Fruit fly (Drosophila melanogaster) whole organism, embryonic: ENCODE measurements around the gene CG18130.

Experiments used
- Asciz ChIP-seq: fragments of 200-800 bp; sonication (Bioruptor generic); optimal IDR thresholded peaks from 2 replicates; lab custom pipeline; 2017; ENCODE audit warnings: missing biosample characterization, mild to moderate bottlenecking, missing genetic modification characterization, missing genetic modification reagents
- B-H2 ChIP-seq: fragments of 200-800 bp; sonication (Bioruptor generic); optimal IDR thresholded peaks from 2 replicates; lab custom pipeline; 2018; ENCODE audit warnings: missing biosample characterization, mild to moderate bottlenecking, missing genetic modification characterization
- CG12155 ChIP-seq: fragments of 200-800 bp; sonication (Bioruptor generic); optimal IDR thresholded peaks from 3 replicates; lab custom pipeline; 2016; ENCODE audit warnings: missing biosample characterization, missing genetic modification characterization
- CG12769 ChIP-seq: fragments of 200-800 bp; sonication (Bioruptor generic); optimal IDR thresholded peaks from 2 replicates; lab custom pipeline; 2019; ENCODE audit warnings: missing biosample characterization, mild to moderate bottlenecking, missing genetic modification characterization, moderate library complexity
- CG13296 ChIP-seq: fragments of 200-800 bp; sonication (Bioruptor generic); optimal IDR thresholded peaks from 3 replicates; lab custom pipeline; 2018; ENCODE audit warnings: missing biosample characterization, mild to moderate bottlenecking, missing genetic modification characterization
- CG13894 ChIP-seq: fragments of 200-800 bp; sonication (Bioruptor generic); optimal IDR thresholded peaks from 3 replicates; lab custom pipeline; 2018; ENCODE audit warnings: missing biosample characterization, mild to moderate bottlenecking, missing genetic modification characterization, moderate library complexity
- CG15011 ChIP-seq: fragments of 200-800 bp; sonication (Bioruptor generic); optimal IDR thresholded peaks from 3 replicates; lab custom pipeline; 2018; ENCODE audit warnings: missing biosample characterization, mild to moderate bottlenecking, missing genetic modification characterization
- CG2202 ChIP-seq: fragments of 200-800 bp; sonication (Bioruptor generic); optimal IDR thresholded peaks from 2 replicates; lab custom pipeline; 2018; ENCODE audit warnings: missing biosample characterization, mild to moderate bottlenecking, missing genetic modification characterization
- CG30020 ChIP-seq: fragments of 200-800 bp; optimal IDR thresholded peaks from 2 replicates; lab custom pipeline; 2019; ENCODE audit warnings: missing biosample characterization, mild to moderate bottlenecking, missing genetic modification characterization, moderate library complexity
- CG30431 ChIP-seq: fragments of 200-800 bp; sonication (Bioruptor generic); optimal IDR thresholded peaks from 2 replicates; lab custom pipeline; 2017; ENCODE audit warnings: missing biosample characterization, missing genetic modification characterization
- CG31388 ChIP-seq: fragments of 200-800 bp; sonication (Bioruptor generic); optimal IDR thresholded peaks from 2 replicates; lab custom pipeline; 2016; ENCODE audit warnings: missing biosample characterization, missing genetic modification characterization
- CG3847 ChIP-seq: fragments of 200-800 bp; sonication (Bioruptor generic); IDR thresholded peaks from 2 replicates; pipeline ENCODE4 v1.3.6; 2022; ENCODE audit warnings: missing biosample characterization, missing genetic modification characterization
- CG4328 ChIP-seq: fragments of 200-800 bp; sonication (Bioruptor generic); optimal IDR thresholded peaks from 3 replicates; lab custom pipeline; 2017; ENCODE audit warnings: missing biosample characterization, missing genetic modification reagents, missing genetic modification characterization
- CG4360 ChIP-seq: fragments of 200-800 bp; sonication (Bioruptor generic); IDR thresholded peaks from 2 replicates; pipeline ENCODE4 v1.3.6; 2022; ENCODE audit warnings: missing biosample characterization, missing genetic modification characterization
- CG4617 ChIP-seq: fragments of 200-800 bp; sonication (Bioruptor generic); optimal IDR thresholded peaks from 3 replicates; lab custom pipeline; 2016; ENCODE audit warnings: missing biosample characterization, missing genetic modification characterization, borderline replicate concordance
- CG6175 ChIP-seq: fragments of 200-800 bp; sonication (Bioruptor generic); IDR thresholded peaks from 3 replicates; pipeline ENCODE4 v1.3.6; 2022; ENCODE audit warnings: missing biosample characterization, missing genetic modification characterization
- CG7372 ChIP-seq: fragments of 200-800 bp; sonication (Bioruptor generic); IDR thresholded peaks from 2 replicates; pipeline ENCODE4 v1.3.6; 2022; ENCODE audit warnings: missing biosample characterization, missing genetic modification characterization
- CG7963 ChIP-seq: fragments of 200-800 bp; sonication (Bioruptor generic); IDR thresholded peaks from 3 replicates; pipeline ENCODE4 v1.3.6; 2022; ENCODE audit warnings: missing biosample characterization, missing genetic modification characterization; ENCODE audit not compliant: partially characterized antibody
- CG7987 ChIP-seq: fragments of 200-800 bp; sonication (Bioruptor generic); optimal IDR thresholded peaks from 2 replicates; lab custom pipeline; 2018; ENCODE audit warnings: missing biosample characterization, mild to moderate bottlenecking, missing genetic modification characterization, moderate library complexity
- CG8359 ChIP-seq: fragments of 200-800 bp; sonication (Bioruptor generic); optimal IDR thresholded peaks from 2 replicates; lab custom pipeline; 2017; ENCODE audit warnings: missing biosample characterization, mild to moderate bottlenecking, missing genetic modification characterization, borderline replicate concordance
- CG8765 ChIP-seq: fragments of 200-800 bp; sonication (Bioruptor generic); IDR thresholded peaks from 2 replicates; pipeline ENCODE4 v1.3.6; 2022; ENCODE audit warnings: missing biosample characterization, missing genetic modification characterization
- CG9797 ChIP-seq: fragments of 200-800 bp; sonication (Bioruptor generic); optimal IDR thresholded peaks from 3 replicates; lab custom pipeline; 2018; ENCODE audit warnings: missing biosample characterization, mild to moderate bottlenecking, missing genetic modification characterization
- Ets65A ChIP-seq: fragments of 200-800 bp; sonication (Bioruptor generic); peaks from one replicate; lab custom pipeline; 2016; ENCODE audit warnings: missing biosample characterization, missing genetic modification characterization
- Fer2 ChIP-seq: fragments of 200-800 bp; sonication (Bioruptor generic); optimal IDR thresholded peaks from 2 replicates; lab custom pipeline; 2018; ENCODE audit warnings: missing biosample characterization, mild to moderate bottlenecking, missing genetic modification characterization, moderate library complexity
- GATAe ChIP-seq: fragments of 200-800 bp; sonication (Bioruptor generic); conservative IDR thresholded peaks from 2 replicates; pipeline ENCODE4 v1.3.6; 2022; ENCODE audit warnings: missing biosample characterization, missing genetic modification characterization
- H2.0 ChIP-seq: fragments of 200-800 bp; sonication (Bioruptor generic); IDR thresholded peaks from 2 replicates; pipeline ENCODE4 v1.3.6; 2022; ENCODE audit warnings: missing biosample characterization, missing genetic modification characterization
- Med ChIP-seq: fragments of 200-800 bp; sonication (Bioruptor generic); peaks from one replicate; lab custom pipeline; 2016; ENCODE audit warnings: missing biosample characterization, missing genetic modification characterization, mild to moderate bottlenecking, inconsistent platforms, moderate library complexity
- NFAT ChIP-seq: fragments of 200-800 bp; sonication (Bioruptor generic); IDR thresholded peaks from 2 replicates; pipeline ENCODE4 v1.3.6; 2022; ENCODE audit warnings: missing biosample characterization, missing genetic modification characterization
- Optix ChIP-seq: fragments of 200-800 bp; sonication (Bioruptor generic); IDR thresholded peaks from 3 replicates; pipeline ENCODE4 v1.3.6; 2022; ENCODE audit warnings: missing biosample characterization, missing genetic modification characterization
- Side ChIP-seq: fragments of 200-800 bp; sonication (Bioruptor generic); optimal IDR thresholded peaks from 2 replicates; lab custom pipeline; 2016; ENCODE audit warnings: missing biosample characterization, missing genetic modification characterization
- Sry-δ ChIP-seq: fragments of 200-800 bp; sonication (Bioruptor generic); optimal IDR thresholded peaks from 2 replicates; lab custom pipeline; 2016; ENCODE audit warnings: missing biosample characterization, missing genetic modification characterization
- Stat92E ChIP-seq, 3 experiments: fragments of >200 bp in 2 of 3; fragments of 200-800 bp in 1 of 3; sonication (Bioruptor generic) in 1 of 3; optimal IDR thresholded peaks; 2 replicates each; lab custom pipeline; 2017 to 2019; ENCODE audit warnings: missing biosample characterization in 3 of 3, missing genetic modification characterization in 3 of 3, mild to moderate bottlenecking in 1 of 3, moderate library complexity in 1 of 3
- cato ChIP-seq: fragments of 200-800 bp; sonication (Bioruptor generic); optimal IDR thresholded peaks from 2 replicates; lab custom pipeline; 2016; ENCODE audit warnings: missing biosample characterization, missing genetic modification characterization, borderline replicate concordance
- crol ChIP-seq: fragments of 200-800 bp; sonication (Bioruptor generic); IDR thresholded peaks from 2 replicates; pipeline ENCODE4 v1.3.6; 2022; ENCODE audit warnings: missing biosample characterization, missing genetic modification characterization
- dan ChIP-seq: fragments of 200-800 bp; sonication (Bioruptor generic); IDR thresholded peaks from 2 replicates; pipeline ENCODE4 v1.3.6; 2022; ENCODE audit warnings: missing biosample characterization, missing genetic modification characterization
- dimm ChIP-seq: fragments of 200-800 bp; sonication (Bioruptor generic); IDR thresholded peaks from 2 replicates; pipeline ENCODE4 v1.3.6; 2022; ENCODE audit warnings: missing biosample characterization, missing genetic modification characterization
- esg ChIP-seq: fragments of 200-800 bp; sonication (Bioruptor generic); conservative IDR thresholded peaks from 2 replicates; pipeline ENCODE4 v1.3.6; 2022; ENCODE audit warnings: missing biosample characterization, missing genetic modification characterization
- gcm ChIP-seq: fragments of 200-800 bp; sonication (Bioruptor generic); optimal IDR thresholded peaks from 2 replicates; lab custom pipeline; 2019; ENCODE audit warnings: missing biosample characterization, mild to moderate bottlenecking, missing genetic modification characterization, moderate library complexity
- hbn ChIP-seq: fragments of 200-800 bp; sonication (Bioruptor generic); IDR thresholded peaks from 2 replicates; pipeline ENCODE4 v1.3.6; 2022; ENCODE audit warnings: missing biosample characterization, missing genetic modification characterization; ENCODE audit not compliant: partially characterized antibody
- her ChIP-seq: fragments of 200-800 bp; sonication (Bioruptor generic); optimal IDR thresholded peaks from 2 replicates; lab custom pipeline; 2016; ENCODE audit warnings: missing biosample characterization, missing genetic modification characterization
- lab ChIP-seq: fragments of 200-800 bp; sonication (Bioruptor generic); optimal IDR thresholded peaks from 3 replicates; lab custom pipeline; 2017; ENCODE audit warnings: missing biosample characterization, missing genetic modification characterization, mild to moderate bottlenecking, moderate library complexity, missing genetic modification reagents
- lov ChIP-seq, 2 experiments: fragments of 200-800 bp in 1 of 2; fragments of >200 bp in 1 of 2; sonication (Bioruptor generic) in 1 of 2; IDR thresholded peaks in 1 of 2; optimal IDR thresholded peaks in 1 of 2; 2 replicates in 1 of 2; 3 replicates in 1 of 2; pipeline versions ENCODE4 v1.3.6 to Lab custom; 2017 to 2022; ENCODE audit warnings: missing biosample characterization in 1 of 2, missing genetic modification characterization in 1 of 2
- nom ChIP-seq: fragments of 200-800 bp; sonication (Bioruptor generic); optimal IDR thresholded peaks from 2 replicates; lab custom pipeline; 2017; ENCODE audit warnings: missing biosample characterization, missing genetic modification characterization, mild to moderate bottlenecking, moderate library complexity, missing genetic modification reagents
- prd ChIP-seq, 3 experiments: fragments of >200 bp in 2 of 3; fragments of 200-800 bp in 1 of 3; sonication (Bioruptor generic) in 1 of 3; optimal IDR thresholded peaks in 2 of 3; IDR thresholded peaks in 1 of 3; 2 replicates in 2 of 3; 3 replicates in 1 of 3; pipeline versions ENCODE4 v1.3.6 to Lab custom; 2017 to 2022; ENCODE audit warnings: missing biosample characterization in 1 of 3, missing genetic modification characterization in 1 of 3
- sens ChIP-seq: fragments of 200-800 bp; sonication (Bioruptor generic); peaks from one replicate; lab custom pipeline; 2016; ENCODE audit warnings: missing biosample characterization, missing genetic modification characterization
- vfl ChIP-seq: fragments of 200-800 bp; sonication (Bioruptor generic); optimal IDR thresholded peaks from 2 replicates; lab custom pipeline; 2016; ENCODE audit warnings: missing biosample characterization, missing genetic modification characterization

CG18130 gene

dm6 chrX:12014131-12014530 lies 21.6 kb upstream of the CG18130 start:
- TF ChIP-seq CG7963 (GFP tag; lab: Robert Waterston, UW) (no peak), lab (GFP tag; lab: Kevin White, UChicago) (no peak), CG15011 (GFP tag; lab: Kevin White, UChicago) (no peak), CG12155 (GFP tag; lab: Kevin White, UChicago) (no peak), CG4360 (GFP tag; lab: Robert Waterston, UW) (no peak), crol (GFP tag; lab: Robert Waterston, UW) (peak; percentile 78), Ets65A (GFP tag; lab: Kevin White, UChicago) (peak; percentile 42), vfl (GFP tag; lab: Kevin White, UChicago) (no peak), NFAT (GFP tag; lab: Robert Waterston, UW) (0 out of 2 replicates have a peak, but pooled peaks have one; percentile 10), CG4617 (GFP tag; lab: Kevin White, UChicago) (no peak), esg (GFP tag; lab: Robert Waterston, UW) (no peak), dimm (GFP tag; lab: Robert Waterston, UW) (no peak), CG13894 (no peak), CG7372 (GFP tag; lab: Robert Waterston, UW) (no peak), lov (optimal IDR thresholded peaks at IDR 0.05; lab: Kevin White, UChicago) (no peak), lov (GFP tag; IDR thresholded peaks at IDR 0.05; lab: Robert Waterston, UW) (no peak), Fer2 (no peak), gcm (no peak), CG2202 (tag; lab: Kevin White, UChicago) (no peak), Side (GFP tag; lab: Kevin White, UChicago) (no peak), prd (optimal IDR thresholded peaks at IDR 0.05; lab: Kevin White, UChicago) (no peak), prd (GFP tag; IDR thresholded peaks at IDR 0.05; lab: Robert Waterston, UW) (no peak), CG13296 (GFP tag; lab: Kevin White, UChicago) (no peak), dan (GFP tag; lab: Robert Waterston, UW) (no peak), CG8765 (GFP tag; lab: Robert Waterston, UW) (no peak), Sry-δ (GFP tag; lab: Kevin White, UChicago) (no peak), sens (no peak), CG7987 (GFP tag; lab: Kevin White, UChicago) (peak; percentile 20), CG4328 (no peak), cato (no peak), GATAe (peak; percentile 78), her (GFP tag; lab: Kevin White, UChicago) (no peak), CG8359 (GFP tag; lab: Kevin White, UChicago) (no peak), Asciz (GFP tag; lab: Kevin White, UChicago) (no peak)

dm6 chrX:12013098-12013493 lies 20.5 kb upstream of the CG18130 start:
- TF ChIP-seq H2.0: no peak
- TF ChIP-seq nom (GFP tag; lab: Kevin White, UChicago): peak; percentile 29

- TF ChIP-seq CG30431 (GFP tag; lab: Kevin White, UChicago) (no peak), Stat92E (GFP tag; optimal IDR thresholded peaks at IDR 0.05; lab: Kevin White, UChicago) (peak in 1 of 3 experiments; percentile 2), CG9797 (GFP tag; lab: Kevin White, UChicago) (peak; percentile 22), CG31388 (GFP tag; lab: Kevin White, UChicago) (no peak), Med (peak; percentile 61), CG6175 (GFP tag; lab: Robert Waterston, UW) (no peak), Optix (GFP tag; lab: Robert Waterston, UW) (no peak), CG12769 (no peak), CG3847 (GFP tag; lab: Robert Waterston, UW) (peak; percentile 62), B-H2 (GFP tag; lab: Kevin White, UChicago) (no peak), CG30020 (tag; lab: Kevin White, UChicago) (peak; percentile 13), hbn (0 out of 2 replicates have a peak, but pooled peaks have one; percentile 22)
These were observed 19.9 kb upstream of the CG18130 start, which contains the start of the genes CG1492 and regucalcin for dm6 chrX:12012149-12013097. TSS of gene CG1492 (minus strand) at chrX:12012211. TSS of gene regucalcin (plus strand) at chrX:12012377.
